Worm (Caenorhabditis elegans) whole organism, L4/young adult: ENCODE results near the gene M106.3.

Experiments used
- W03F9.2 ChIP-seq: fragments of 150-350 bp; optimal IDR thresholded peaks from 2 replicates; lab custom pipeline; 2014; ENCODE audit warnings: missing biosample characterization, missing genetic modification characterization
- dao-5 ChIP-seq: sonication (generic microtip); optimal IDR thresholded peaks from 2 replicates; lab custom pipeline; 2016; ENCODE audit warnings: missing genotype, missing genetic modification characterization, moderate library complexity, missing compliant biosample characterization
- him-1 ChIP-seq: sonication (generic microtip); optimal IDR thresholded peaks from 2 replicates; lab custom pipeline; 2016; ENCODE audit warnings: missing genotype, missing genetic modification reagents, missing genetic modification characterization, missing compliant biosample characterization

Gene M106.3

ce11 chrII:10872541-10872940 is 11.8 kb upstream of the M106.3 start, which contains the start of the genes cyn-4 and copz-1:
TSS of gene cyn-4 (minus strand) at chrII:10872611.
TSS of gene copz-1 (plus strand) at chrII:10872879.
- TF ChIP-seq dao-5 (tag; lab: Kevin White, UChicago) (no peak), him-1 (peak; percentile 24), W03F9.2 (tag; lab: Kevin White, UChicago) (peak; percentile 80)

- TF ChIP-seq dao-5 (tag; lab: Kevin White, UChicago), result no peak
- no peak for TF ChIP-seq W03F9.2 (tag; lab: Kevin White, UChicago)
- TF ChIP-seq him-1, result no peak
These were observed 10.0 kb upstream of the M106.3 start for ce11 chrII:10870698-10871097.

ce11 chrII:10868670-10869246 is 8.0 kb upstream of the M106.3 start, which contains the start of the genes gmps-1 and cap-2:
TSS of gene gmps-1 (minus strand) at chrII:10868720.
TSS of gene cap-2 (plus strand) at chrII:10869196.
- TF ChIP-seq dao-5 (tag; lab: Kevin White, UChicago), result no peak
- TF ChIP-seq W03F9.2 (tag; lab: Kevin White, UChicago), result peak; percentile 95
- peak; percentile 95 for TF ChIP-seq him-1

- TF ChIP-seq W03F9.2 (tag; lab: Kevin White, UChicago) (no peak), dao-5 (tag; lab: Kevin White, UChicago) (no peak), him-1 (no peak)
These were observed 6.5 kb upstream of the M106.3 start for ce11 chrII:10867219-10867618.

ce11 chrII:10862749-10863656 is 2.3 kb upstream of the M106.3 start:
- TF ChIP-seq W03F9.2 (tag; lab: Kevin White, UChicago) (no peak), dao-5 (tag; lab: Kevin White, UChicago) (no peak), him-1 (no peak)

- no peak for TF ChIP-seq dao-5 (tag; lab: Kevin White, UChicago)
- no peak for TF ChIP-seq W03F9.2 (tag; lab: Kevin White, UChicago)
- no peak for TF ChIP-seq him-1
These were observed 1.2 kb upstream of the M106.3 start for ce11 chrII:10861723-10862486.

ce11 chrII:10861305-10861704 is 596 bp upstream of the M106.3 start:
- no peak for TF ChIP-seq him-1

- no peak for TF ChIP-seq dao-5 (tag; lab: Kevin White, UChicago)
- no peak for TF ChIP-seq W03F9.2 (tag; lab: Kevin White, UChicago)
- no peak for TF ChIP-seq him-1
These were observed 1.4 kb downstream of the M106.3 start for ce11 chrII:10859359-10859758.

- TF ChIP-seq W03F9.2 (tag; lab: Kevin White, UChicago) (no peak), him-1 (no peak), dao-5 (tag; lab: Kevin White, UChicago) (no peak)
These were observed 3.6 kb downstream of the M106.3 start, which contains the start of gene M106.7 for ce11 chrII:10857077-10857476. TSS of gene M106.7 (minus strand) at chrII:10857177.

- TF ChIP-seq him-1, result no peak
- TF ChIP-seq W03F9.2 (tag; lab: Kevin White, UChicago), result no peak
- TF ChIP-seq dao-5 (tag; lab: Kevin White, UChicago), result no peak
These were observed 7.8 kb downstream of the M106.3 start for ce11 chrII:10852880-10853279.

ce11 chrII:10851110-10851509 is 9.6 kb downstream of the M106.3 start:
- TF ChIP-seq him-1, result no peak
- no peak for TF ChIP-seq W03F9.2 (tag; lab: Kevin White, UChicago)
- TF ChIP-seq dao-5 (tag; lab: Kevin White, UChicago), result no peak

ce11 chrII:10849903-10850302 is 10.8 kb downstream of the M106.3 start, which contains the start of gene M106.2:
TSS of gene M106.2 (minus strand) at chrII:10850003.
- TF ChIP-seq dao-5 (tag; lab: Kevin White, UChicago), result no peak
- no peak for TF ChIP-seq him-1
- TF ChIP-seq W03F9.2 (tag; lab: Kevin White, UChicago), result no peak

ce11 chrII:10847057-10847456 is 13.7 kb downstream of the M106.3 start:
- TF ChIP-seq him-1 (no peak), dao-5 (tag; lab: Kevin White, UChicago) (no peak), W03F9.2 (tag; lab: Kevin White, UChicago) (no peak)
